Worm (Caenorhabditis elegans): Measurements from ENCODE around the gene spe-49.

DNA sequence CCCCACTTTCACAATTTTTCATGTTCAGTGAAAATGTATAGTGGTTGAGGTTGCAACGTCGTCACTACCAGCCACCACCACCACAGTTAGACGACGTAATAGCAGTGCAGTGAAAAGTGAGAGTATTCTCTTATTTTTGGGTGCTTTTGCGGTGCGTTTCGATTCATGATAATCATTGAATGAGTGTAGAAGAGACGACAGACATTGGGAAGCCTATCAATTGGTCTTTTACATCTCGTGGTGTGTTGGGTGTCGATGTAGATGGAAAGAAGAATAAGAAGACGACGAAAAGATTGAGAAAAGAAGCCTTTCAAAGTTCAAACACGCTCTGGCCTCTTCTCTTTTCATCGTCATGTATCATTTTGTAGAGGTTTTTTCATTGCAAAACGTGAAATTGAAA lies 41.3 kb upstream of the spe-49 start:
- TF ChIP-seq cog-1 (tag; optimal IDR thresholded peaks at IDR 0.05): no peak
- TF ChIP-seq klf-2 (GFP tag; conservative IDR thresholded peaks at IDR 0.05): no peak
- TF ChIP-seq tab-1 (GFP tag; IDR thresholded peaks at IDR 0.05): no peak
- TF ChIP-seq ref-1 (GFP tag; conservative IDR thresholded peaks at IDR 0.05): no peak
- no peak for TF ChIP-seq ztf-23 (GFP tag; IDR thresholded peaks at IDR 0.05)
- no peak for TF ChIP-seq ztf-29 (GFP tag; IDR thresholded peaks at IDR 0.05)
- TF ChIP-seq T22C8.4 (GFP tag; IDR thresholded peaks at IDR 0.05): no peak
- no peak for TF ChIP-seq flt-1 (GFP tag; IDR thresholded peaks at IDR 0.05)
- no peak for TF ChIP-seq med-1 (GFP tag; optimal IDR thresholded peaks at IDR 0.05; ENCODE audit: insufficient read depth)
